Fruit fly (Drosophila melanogaster): Measurements from ENCODE around the gene Ufsp2.

- TF ChIP-seq psq (optimal IDR thresholded peaks at IDR 0.05), result no peak
- TF ChIP-seq Myc (optimal IDR thresholded peaks at IDR 0.05), result no peak
- no peak for TF ChIP-seq h (optimal IDR thresholded peaks at IDR 0.05)
- no peak for TF ChIP-seq ttk (optimal IDR thresholded peaks at IDR 0.05)
- no peak for TF ChIP-seq Sin3A (optimal IDR thresholded peaks at IDR 0.05)
- TF ChIP-seq insv (optimal IDR thresholded peaks at IDR 0.05), result no peak
These were observed 19.6 kb downstream of the Ufsp2 start for dm6 chr3L:15595980-15596379.
